Worm (Caenorhabditis elegans) whole organism, L4 larva: ENCODE results near the gene cest-33.

Source experiments
- ceh-82 ChIP-seq: sonication (generic microtip); optimal IDR thresholded peaks from 2 replicates; lab custom pipeline; 2017; ENCODE audit warnings: missing biosample characterization, missing genetic modification characterization
- daf-8 ChIP-seq: fragments of 200-800 bp; sonication (Bioruptor generic); IDR thresholded peaks from 2 replicates; pipeline ENCODE4 v1.3.6; 2022; ENCODE audit warnings: missing genetic modification characterization, missing compliant biosample characterization
- jun-1 ChIP-seq: fragments of 150-350 bp; optimal IDR thresholded peaks from 2 replicates; lab custom pipeline; 2014; ENCODE audit warnings: missing biosample characterization, missing genetic modification reagents, missing genetic modification characterization
- lsy-2 ChIP-seq, 2 experiments: fragments of 150-350 bp in 1 of 2; sonication (generic microtip) in 1 of 2; optimal IDR thresholded peaks; 2 replicates each; lab custom pipeline; 2014 to 2017; ENCODE audit warnings: missing biosample characterization in 2 of 2, missing genetic modification characterization in 2 of 2
- mdl-1 ChIP-seq, 2 experiments: fragments of 150-350 bp in 1 of 2; sonication (generic microtip) in 1 of 2; optimal IDR thresholded peaks; 2 replicates each; lab custom pipeline; 2014 to 2017; ENCODE audit warnings: missing biosample characterization in 2 of 2, missing genetic modification characterization in 2 of 2
- pha-4 ChIP-seq, 2 experiments: fragments of 150-350 bp in 1 of 2; fragments of 200-800 bp in 1 of 2; sonication (Bioruptor generic) in 1 of 2; IDR thresholded peaks in 1 of 2; optimal IDR thresholded peaks in 1 of 2; 2 replicates each; pipeline versions ENCODE4 v1.3.6 to Lab custom; 2014 to 2022; ENCODE audit warnings: missing genetic modification characterization in 2 of 2, missing genetic modification reagents in 2 of 2, missing biosample characterization in 1 of 2, missing compliant biosample characterization in 1 of 2
- pqm-1 ChIP-seq: sonication (generic microtip); optimal IDR thresholded peaks from 2 replicates; lab custom pipeline; 2017; ENCODE audit warnings: missing biosample characterization, missing genetic modification characterization
- skn-1 ChIP-seq: fragments of 150-350 bp; optimal IDR thresholded peaks from 2 replicates; lab custom pipeline; 2014; ENCODE audit warnings: missing biosample characterization, missing genetic modification characterization
- unc-62 ChIP-seq, 3 experiments: fragments of 150-350 bp in 1 of 3; sonication (generic microtip); optimal IDR thresholded peaks in 2 of 3; peaks in 1 of 3; 1 replicate in 1 of 3; 2 replicates in 2 of 3; lab custom pipeline; 2014 to 2017; ENCODE audit warnings: missing biosample characterization in 3 of 3, missing genetic modification characterization in 3 of 3, missing genetic modification reagents in 3 of 3, missing genotype in 1 of 3
- ztf-11 ChIP-seq: fragments of 150-350 bp; optimal IDR thresholded peaks from 2 replicates; lab custom pipeline; 2014; ENCODE audit warnings: missing biosample characterization, missing genetic modification characterization

DNA sequence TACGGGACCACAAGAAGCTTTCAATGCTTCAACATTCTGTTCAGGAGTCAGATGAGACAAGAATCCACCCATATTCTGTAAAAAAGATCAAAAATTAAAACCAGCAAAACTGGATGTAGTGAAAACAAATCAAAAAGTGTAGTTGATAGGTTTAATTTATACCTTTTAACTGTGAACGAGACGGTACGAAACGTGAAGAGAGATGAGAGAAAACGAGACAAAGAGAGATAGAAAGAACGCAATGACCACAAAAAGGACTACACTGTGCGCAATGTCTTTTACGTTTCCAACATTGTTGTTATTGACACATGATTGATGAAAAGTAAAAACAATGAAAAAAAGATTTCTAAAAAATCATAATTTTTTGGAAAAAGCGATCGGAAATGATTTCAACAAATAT, at the start of gene cest-33:
- TF ChIP-seq skn-1 = no peak
- TF ChIP-seq ceh-82 (tag; lab: Kevin White, UChicago) = no peak
- TF ChIP-seq pqm-1 (tag; lab: Kevin White, UChicago) = no peak
- no peak for TF ChIP-seq mdl-1 (tag; optimal IDR thresholded peaks at IDR 0.05; lab: Kevin White, UChicago)
- TF ChIP-seq pha-4 (GFP tag; IDR thresholded peaks at IDR 0.05; lab: Robert Waterston, UW) = no peak
- TF ChIP-seq pha-4 (tag; optimal IDR thresholded peaks at IDR 0.05; lab: Kevin White, UChicago) = no peak
- TF ChIP-seq unc-62 (GFP tag; optimal IDR thresholded peaks at IDR 0.05 in 1 of 2; lab: Kevin White, UChicago) = no peak
- TF ChIP-seq unc-62 (tag; optimal IDR thresholded peaks at IDR 0.05; lab: Kevin White, UChicago) = no peak
- no peak for TF ChIP-seq jun-1 (tag; lab: Kevin White, UChicago)
- TF ChIP-seq ztf-11 = no peak
- no peak for TF ChIP-seq daf-8 (GFP tag; lab: Robert Waterston, UW)
- TF ChIP-seq lsy-2 (tag; optimal IDR thresholded peaks at IDR 0.05; lab: Kevin White, UChicago) = no peak
